Fruit fly (Drosophila melanogaster): ENCODE measurements around the gene CG6999.
A peak's percentile ranks its signal among the peaks of the same experiment; 100 is the strongest.

The CG6999 gene

DNA sequence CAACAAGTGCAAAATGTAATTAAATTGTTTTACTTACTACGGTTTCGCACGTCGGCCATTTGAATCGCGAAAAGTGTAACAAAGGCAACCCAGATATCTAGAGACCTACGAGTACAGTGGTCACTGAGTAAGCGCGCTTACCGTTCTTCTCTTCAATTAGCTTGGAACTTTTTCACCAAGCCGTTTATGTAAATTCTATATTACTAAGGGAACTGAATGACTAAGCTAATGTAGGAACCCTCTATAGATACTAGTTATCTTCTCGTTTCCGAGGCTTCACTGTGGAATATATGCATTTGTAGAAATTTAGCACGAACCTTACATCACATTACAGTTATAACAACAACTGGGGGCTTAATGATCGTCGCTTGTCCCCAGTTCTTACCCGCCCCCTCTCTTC is 41.2 kb upstream of the CG6999 start (continued):
- no peak for TF ChIP-seq odd (GFP tag; optimal IDR thresholded peaks at IDR 0.05)
- TF ChIP-seq H2.0 (GFP tag; IDR thresholded peaks at IDR 0.05), result peak; percentile 37; the same call in 1 of the 2 replicates
- TF ChIP-seq CG14441 (GFP tag; IDR thresholded peaks at IDR 0.05), result peak; percentile 52
- TF ChIP-seq NfI (GFP tag; optimal IDR thresholded peaks at IDR 0.05), result peak; percentile 18
- no peak for TF ChIP-seq slou (GFP tag; optimal IDR thresholded peaks at IDR 0.05)
- TF ChIP-seq grau (tag; optimal IDR thresholded peaks at IDR 0.05), result peak; percentile 81
- peak; percentile 21; the same call in 1 of the 3 replicates for TF ChIP-seq Aef1 (GFP tag; IDR thresholded peaks at IDR 0.05)
- no peak for TF ChIP-seq ash1 (GFP tag; optimal IDR thresholded peaks at IDR 0.05)
- TF ChIP-seq Med (GFP tag), result peak; percentile 77
- no peak for TF ChIP-seq CG9609 (GFP tag; optimal IDR thresholded peaks at IDR 0.05)
- TF ChIP-seq CG12659 (GFP tag; optimal IDR thresholded peaks at IDR 0.05), result no peak
- peak; percentile 2 for TF ChIP-seq Hmr (GFP tag; optimal IDR thresholded peaks at IDR 0.05)
- peak; percentile 51; the same call in 2 of the 3 replicates for TF ChIP-seq ken (GFP tag; IDR thresholded peaks at IDR 0.05)
- TF ChIP-seq ranshi (GFP tag; IDR thresholded peaks at IDR 0.05), result peak; percentile 31; the same call in 1 of the 2 replicates
- no peak for TF ChIP-seq inv (GFP tag; IDR thresholded peaks at IDR 0.05; ENCODE audit: partially characterized antibody)
- TF ChIP-seq nom (GFP tag; optimal IDR thresholded peaks at IDR 0.05), result no peak
- TF ChIP-seq CG4404 (GFP tag; IDR thresholded peaks at IDR 0.05), result peak; percentile 36
- TF ChIP-seq Atf3 (GFP tag; optimal IDR thresholded peaks at IDR 0.05), result no peak
- 0 out of 3 replicates have a peak, but pooled peaks have one; percentile 28 for TF ChIP-seq CG7357 (GFP tag; IDR thresholded peaks at IDR 0.05)
- no peak for TF ChIP-seq CTCF (GFP tag; optimal IDR thresholded peaks at IDR 0.05)
- TF ChIP-seq Gug (GFP tag; IDR thresholded peaks at IDR 0.05), result peak; percentile 57; the same call in 2 of the 4 replicates
- no peak for TF ChIP-seq hbn (GFP tag; IDR thresholded peaks at IDR 0.05; ENCODE audit: partially characterized antibody)
- peak; percentile 69 for TF ChIP-seq dysf (GFP tag; IDR thresholded peaks at IDR 0.05)
- TF ChIP-seq ATbp (GFP tag; optimal IDR thresholded peaks at IDR 0.05), result peak; percentile 33
- peak; percentile 4 for TF ChIP-seq ewg (GFP tag; optimal IDR thresholded peaks at IDR 0.05)
- TF ChIP-seq Antp (GFP tag; optimal IDR thresholded peaks at IDR 0.05), result peak; percentile 31
- 0 out of 2 replicates have a peak, but pooled peaks have one; percentile 13 for TF ChIP-seq CG32772 (GFP tag; IDR thresholded peaks at IDR 0.05)
- peak; percentile 36; the same call in 1 of the 2 replicates for TF ChIP-seq CG6689 (GFP tag; IDR thresholded peaks at IDR 0.05)
- peak; percentile 48 for TF ChIP-seq CG1603 (tag; optimal IDR thresholded peaks at IDR 0.05)
- TF ChIP-seq CG11560 (tag; IDR thresholded peaks at IDR 0.05), result no peak
- peak; percentile 1 for TF ChIP-seq Blimp-1 (GFP tag; optimal IDR thresholded peaks at IDR 0.05)
- peak; percentile 41 for TF ChIP-seq Oli (tag; optimal IDR thresholded peaks at IDR 0.05)
- TF ChIP-seq otp (GFP tag; IDR thresholded peaks at IDR 0.05), result no peak
- peak; percentile 13; the same call in 1 of the 2 replicates for TF ChIP-seq gt (GFP tag; IDR thresholded peaks at IDR 0.05)
- TF ChIP-seq CG9797 (GFP tag; optimal IDR thresholded peaks at IDR 0.05), result no peak
- TF ChIP-seq Ada2b (GFP tag; IDR thresholded peaks at IDR 0.05), result 0 out of 2 replicates have a peak, but pooled peaks have one; percentile 49
- TF ChIP-seq CG2678 (tag; optimal IDR thresholded peaks at IDR 0.05), result peak; percentile 17
- TF ChIP-seq ap (GFP tag; IDR thresholded peaks at IDR 0.05), result peak; percentile 57; the same call in 1 of the 2 replicates
- TF ChIP-seq prd (optimal IDR thresholded peaks at IDR 0.05), result no peak
- TF ChIP-seq prd (GFP tag; IDR thresholded peaks at IDR 0.05), result peak; percentile 73; the same call in 2 of the 3 replicates
- peak; percentile 64 for TF ChIP-seq Rfx (GFP tag; IDR thresholded peaks at IDR 0.05)
- TF ChIP-seq CG4730 (GFP tag; IDR thresholded peaks at IDR 0.05), result peak; percentile 57
- peak; percentile 45 for TF ChIP-seq dmrt99B (tag; optimal IDR thresholded peaks at IDR 0.05)
- no peak for TF ChIP-seq lilli (GFP tag; optimal IDR thresholded peaks at IDR 0.05)
- peak; percentile 39 for TF ChIP-seq CG11504 (tag; optimal IDR thresholded peaks at IDR 0.05)
- TF ChIP-seq Hr51 (GFP tag; optimal IDR thresholded peaks at IDR 0.05), result peak in 1 of 2 experiments; percentile 33
- TF ChIP-seq row (GFP tag; IDR thresholded peaks at IDR 0.05), result peak; percentile 56; the same call in 2 of the 3 replicates
- TF ChIP-seq Sox100B (GFP tag; optimal IDR thresholded peaks at IDR 0.05), result no peak
- no peak for TF ChIP-seq CG9437 (GFP tag; optimal IDR thresholded peaks at IDR 0.05)
- TF ChIP-seq CG5245 (GFP tag; optimal IDR thresholded peaks at IDR 0.05), result peak; percentile 8
- TF ChIP-seq phol (tag; optimal IDR thresholded peaks at IDR 0.05), result peak; percentile 28

Data from whole organism, embryonic.